Worm (Caenorhabditis elegans) whole organism, L2 larva: ENCODE measurements around the gene Y7A5A.7.

ENCODE experiments used
- C34F6.9 ChIP-seq: fragments of 150-350 bp; optimal IDR thresholded peaks from 2 replicates; lab custom pipeline; 2014; ENCODE audit warnings: missing biosample characterization, missing genetic modification characterization
- F13H6.1 ChIP-seq: sonication (generic microtip); optimal IDR thresholded peaks from 2 replicates; lab custom pipeline; 2016; ENCODE audit warnings: missing genetic modification characterization, missing compliant biosample characterization
- ZK546.5 ChIP-seq: sonication (generic microtip); optimal IDR thresholded peaks from 2 replicates; lab custom pipeline; 2017; ENCODE audit warnings: missing biosample characterization, missing genetic modification characterization
- alr-1 ChIP-seq: fragments of 150-350 bp; optimal IDR thresholded peaks from 2 replicates; lab custom pipeline; 2014; ENCODE audit warnings: missing biosample characterization, missing genetic modification characterization
- aly-2 ChIP-seq: fragments of 150-350 bp; optimal IDR thresholded peaks from 2 replicates; lab custom pipeline; 2014; ENCODE audit warnings: missing biosample characterization, missing genetic modification characterization
- blmp-1 ChIP-seq: sonication (generic microtip); optimal IDR thresholded peaks from 2 replicates; lab custom pipeline; 2017; ENCODE audit warnings: missing genetic modification characterization, mild to moderate bottlenecking, missing compliant biosample characterization, antibody characterized with exemption, moderate library complexity; ENCODE audit not compliant: insufficient read depth
- ceh-16 ChIP-seq: fragments of 150-350 bp; optimal IDR thresholded peaks from 2 replicates; lab custom pipeline; 2014; ENCODE audit warnings: missing biosample characterization, missing genetic modification characterization
- ceh-82 ChIP-seq: fragments of 150-350 bp; optimal IDR thresholded peaks from 2 replicates; lab custom pipeline; 2014; ENCODE audit warnings: missing biosample characterization, missing genetic modification characterization
- crh-2 ChIP-seq: sonication (generic microtip); optimal IDR thresholded peaks from 2 replicates; lab custom pipeline; 2017; ENCODE audit warnings: missing biosample characterization, missing genetic modification characterization
- egl-27 ChIP-seq: sonication (generic microtip); optimal IDR thresholded peaks from 3 replicates; lab custom pipeline; 2017; ENCODE audit warnings: missing biosample characterization, missing genetic modification reagents, missing genetic modification characterization
- elt-1 ChIP-seq: fragments of 150-350 bp; optimal IDR thresholded peaks from 2 replicates; lab custom pipeline; 2014; ENCODE audit warnings: missing biosample characterization, missing genetic modification characterization
- fos-1 ChIP-seq: fragments of 150-350 bp; optimal IDR thresholded peaks from 2 replicates; lab custom pipeline; 2014; ENCODE audit warnings: missing biosample characterization, missing genetic modification characterization
- gmeb-1 ChIP-seq: fragments of 150-350 bp; optimal IDR thresholded peaks from 2 replicates; lab custom pipeline; 2014; ENCODE audit warnings: missing biosample characterization, missing genetic modification characterization
- lin-11 ChIP-seq: fragments of 150-350 bp; sonication (generic microtip); optimal IDR thresholded peaks from 2 replicates; lab custom pipeline; 2014; ENCODE audit warnings: missing biosample characterization, missing genetic modification characterization, inconsistent platforms, mixed read lengths
- lin-39 ChIP-seq: fragments of 150-350 bp; optimal IDR thresholded peaks from 2 replicates; lab custom pipeline; 2014; ENCODE audit warnings: missing biosample characterization, missing genetic modification reagents, missing genetic modification characterization
- lsy-2 ChIP-seq, 2 experiments: fragments of 150-350 bp in 1 of 2; sonication (generic microtip) in 1 of 2; optimal IDR thresholded peaks; 2 replicates each; lab custom pipeline; 2014 to 2017; ENCODE audit warnings: missing biosample characterization in 2 of 2, missing genetic modification characterization in 2 of 2
- mab-5 ChIP-seq: fragments of 150-350 bp; optimal IDR thresholded peaks from 2 replicates; lab custom pipeline; 2014; ENCODE audit warnings: missing biosample characterization, missing genetic modification characterization
- nhr-10 ChIP-seq: sonication (generic microtip); optimal IDR thresholded peaks from 2 replicates; lab custom pipeline; 2017; ENCODE audit warnings: missing biosample characterization, missing genetic modification characterization
- nhr-11 ChIP-seq: fragments of 150-350 bp; optimal IDR thresholded peaks from 2 replicates; lab custom pipeline; 2014; ENCODE audit warnings: missing biosample characterization, missing genetic modification characterization
- nhr-12 ChIP-seq: fragments of 150-350 bp; optimal IDR thresholded peaks from 2 replicates; lab custom pipeline; 2014; ENCODE audit warnings: missing biosample characterization, missing genetic modification characterization
- nhr-129 ChIP-seq: fragments of 150-350 bp; optimal IDR thresholded peaks from 2 replicates; lab custom pipeline; 2014; ENCODE audit warnings: missing biosample characterization, missing genetic modification characterization
- nhr-237 ChIP-seq: fragments of 150-350 bp; optimal IDR thresholded peaks from 2 replicates; lab custom pipeline; 2014; ENCODE audit warnings: missing biosample characterization, missing genetic modification characterization
- nhr-25 ChIP-seq: fragments of 150-350 bp; sonication (generic microtip); optimal IDR thresholded peaks from 3 replicates; lab custom pipeline; 2014; ENCODE audit warnings: missing biosample characterization, missing genetic modification characterization
- skn-1 ChIP-seq: sonication (generic microtip); optimal IDR thresholded peaks from 2 replicates; lab custom pipeline; 2017; ENCODE audit warnings: missing biosample characterization, missing genetic modification characterization
- sma-3 ChIP-seq: sonication (generic microtip); optimal IDR thresholded peaks from 2 replicates; lab custom pipeline; 2016; ENCODE audit warnings: missing genetic modification reagents, missing genetic modification characterization, missing compliant biosample characterization
- snpc-4 ChIP-seq: fragments of 150-350 bp; optimal IDR thresholded peaks from 2 replicates; lab custom pipeline; 2014; ENCODE audit warnings: missing biosample characterization, missing genetic modification characterization
- unc-39 ChIP-seq: fragments of 150-350 bp; optimal IDR thresholded peaks from 2 replicates; lab custom pipeline; 2014; ENCODE audit warnings: missing biosample characterization, missing genetic modification characterization
- unc-55 ChIP-seq: fragments of 150-350 bp; sonication (generic microtip); optimal IDR thresholded peaks from 3 replicates; lab custom pipeline; 2014; ENCODE audit warnings: missing biosample characterization, missing genetic modification reagents, missing genetic modification characterization
- unc-62 ChIP-seq: fragments of 150-350 bp; optimal IDR thresholded peaks from 2 replicates; lab custom pipeline; 2014; ENCODE audit warnings: missing biosample characterization, missing genetic modification reagents, missing genetic modification characterization
- zag-1 ChIP-seq: fragments of 150-350 bp; optimal IDR thresholded peaks from 2 replicates; lab custom pipeline; 2014; ENCODE audit warnings: missing biosample characterization, missing genetic modification characterization
- ztf-1 ChIP-seq: fragments of 200-800 bp; sonication (Bioruptor generic); conservative IDR thresholded peaks from 2 replicates; pipeline ENCODE4 v1.3.6; 2022; ENCODE audit warnings: missing genetic modification characterization, missing compliant biosample characterization
- ztf-4 ChIP-seq: fragments of 150-350 bp; optimal IDR thresholded peaks from 2 replicates; lab custom pipeline; 2014; ENCODE audit warnings: missing biosample characterization, missing genetic modification characterization

The Y7A5A.7 gene

ce11 chrX:15771411-15771810 is 32.6 kb downstream of the Y7A5A.7 start, which contains the start of gene Y7A5A.1:
Gene Y7A5A.1, minus strand, starts transcription at chrX:15771493.
- TF ChIP-seq fos-1 (tag; lab: Kevin White, UChicago) (peak; percentile 66), aly-2 (no peak), alr-1 (tag; lab: Kevin White, UChicago) (no peak), ztf-4 (no peak)
- TF ChIP-seq, all 48 proteins: peak for 1

ce11 chrX:15770787-15771186 is 33.2 kb downstream of the Y7A5A.7 start:
- TF ChIP-seq snpc-4 (peak; percentile 20), sma-3 (GFP tag; lab: Kevin White, UChicago) (no peak)

ce11 chrX:15769895-15770559 is 33.9 kb downstream of the Y7A5A.7 start:
- TF ChIP-seq fos-1 (tag; lab: Kevin White, UChicago) = peak; percentile 18
- no peak for TF ChIP-seq skn-1 (tag; lab: Kevin White, UChicago)
- TF ChIP-seq, all 48 proteins: peak for 1

ce11 chrX:15768532-15768931 is 35.4 kb downstream of the Y7A5A.7 start:
- TF ChIP-seq C34F6.9 (tag; lab: Kevin White, UChicago) (no peak), ztf-1 (GFP tag; lab: Robert Waterston, UW) (no peak), ZK546.5 (tag; lab: Kevin White, UChicago) (no peak), gmeb-1 (no peak), egl-27 (tag; lab: Kevin White, UChicago) (no peak), lin-39 (tag; lab: Kevin White, UChicago) (no peak), aly-2 (no peak), lin-11 (tag; lab: Kevin White, UChicago) (no peak), unc-55 (GFP tag; lab: Kevin White, UChicago) (no peak), nhr-11 (tag; lab: Kevin White, UChicago) (no peak), nhr-129 (tag; lab: Kevin White, UChicago) (no peak), ceh-16 (tag; lab: Kevin White, UChicago) (no peak), unc-62 (GFP tag; lab: Kevin White, UChicago) (no peak), F13H6.1 (tag; lab: Kevin White, UChicago) (no peak), elt-1 (tag; lab: Kevin White, UChicago) (no peak)

ce11 chrX:15766861-15767260 is 37.1 kb downstream of the Y7A5A.7 start:
- TF ChIP-seq nhr-10 (tag; lab: Kevin White, UChicago) (no peak), nhr-25 (tag; lab: Kevin White, UChicago) (no peak), ztf-4 (no peak), ceh-82 (tag; lab: Kevin White, UChicago) (no peak), alr-1 (tag; lab: Kevin White, UChicago) (no peak), unc-39 (no peak), nhr-12 (tag; lab: Kevin White, UChicago) (no peak), egl-27 (tag; lab: Kevin White, UChicago) (no peak), ZK546.5 (tag; lab: Kevin White, UChicago) (no peak)
- TF ChIP-seq, all 48 proteins: peak for 0

- TF ChIP-seq ceh-16 (tag; lab: Kevin White, UChicago) (no peak), lin-39 (tag; lab: Kevin White, UChicago) (no peak), unc-55 (GFP tag; lab: Kevin White, UChicago) (no peak), zag-1 (tag; lab: Kevin White, UChicago) (no peak), nhr-129 (tag; lab: Kevin White, UChicago) (no peak), sma-3 (GFP tag; lab: Kevin White, UChicago) (no peak), nhr-237 (tag; lab: Kevin White, UChicago) (no peak), ztf-4 (no peak), blmp-1 (tag; lab: Kevin White, UChicago) (no peak), aly-2 (no peak), crh-2 (no peak), lsy-2 (tag; optimal IDR thresholded peaks at IDR 0.05; lab: Kevin White, UChicago) (no peak), ceh-82 (tag; lab: Kevin White, UChicago) (no peak), mab-5 (tag; lab: Kevin White, UChicago) (no peak)
Measured at ce11 chrX:15766147-15766546, 37.8 kb downstream of the Y7A5A.7 start, which contains the start of gene bus-17. Gene bus-17, minus strand, starts transcription at chrX:15766354.
